Worm (Caenorhabditis elegans): ENCODE measurements around the gene irg-6.
"Not testable (repeated sequence)": the region's sequence is repeated elsewhere in the genome, so short reads cannot be mapped to it uniquely, and the experiment has no call there.

The irg-6 gene

DNA sequence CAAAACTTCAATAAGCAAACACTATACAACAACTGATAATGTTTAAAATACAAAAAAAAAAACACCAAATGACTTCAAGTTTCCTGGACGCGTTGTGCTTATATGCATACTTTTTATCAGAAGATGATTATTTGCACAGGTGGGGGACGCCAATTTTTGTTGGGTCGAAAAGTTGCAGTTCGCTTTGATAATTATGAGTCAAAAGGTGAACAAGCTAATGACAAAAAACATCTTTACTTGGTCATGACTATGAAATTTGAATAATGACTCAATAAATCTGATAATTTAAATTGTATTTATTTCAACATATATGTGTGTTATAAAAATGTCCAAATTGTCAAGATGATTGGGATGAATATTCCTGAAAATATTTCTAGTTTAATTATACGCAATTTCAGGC, 31.6 kb downstream of the irg-6 start, which contains the start of gene ZK896.4:
Gene ZK896.4, minus strand, starts transcription at position 101 of the 400 bp plus-strand sequence.
- no peak for TF ChIP-seq F49E8.2 (tag; optimal IDR thresholded peaks at IDR 0.05; ENCODE audit: insufficient read depth)
- TF ChIP-seq dpff-1 (tag; optimal IDR thresholded peaks at IDR 0.05) = no peak
- TF ChIP-seq T26A5.8 (tag; optimal IDR thresholded peaks at IDR 0.05) = no peak
- no peak for TF ChIP-seq efl-1 (GFP tag; optimal IDR thresholded peaks at IDR 0.05)
- no peak for TF ChIP-seq aptf-3 (GFP tag; IDR thresholded peaks at IDR 0.05)
- TF ChIP-seq F57A8.1 (GFP tag; optimal IDR thresholded peaks at IDR 0.05) = no peak
- no peak for TF ChIP-seq Y95B8A.8 (GFP tag; IDR thresholded peaks at IDR 0.05)
- TF ChIP-seq nfya-2 (GFP tag; IDR thresholded peaks at IDR 0.05) = no peak
- TF ChIP-seq mes-4 (tag; optimal IDR thresholded peaks at IDR 0.05) = no peak
- no peak for TF ChIP-seq nhr-120 (GFP tag; IDR thresholded peaks at IDR 0.05)
- TF ChIP-seq ztf-22 (GFP tag; optimal IDR thresholded peaks at IDR 0.05) = no peak
- no peak for TF ChIP-seq chd-7 (tag; optimal IDR thresholded peaks at IDR 0.05)
- TF ChIP-seq F52B5.7 (tag; optimal IDR thresholded peaks at IDR 0.05) = no peak
- no peak for TF ChIP-seq nfya-1 (tag; optimal IDR thresholded peaks at IDR 0.05; ENCODE audit: borderline replicate concordance, insufficient read depth)
- no peak for TF ChIP-seq him-1 (tag; optimal IDR thresholded peaks at IDR 0.05)
- no peak for TF ChIP-seq F55B11.4 (tag; optimal IDR thresholded peaks at IDR 0.05; ENCODE audit: borderline replicate concordance, insufficient read depth)

DNA sequence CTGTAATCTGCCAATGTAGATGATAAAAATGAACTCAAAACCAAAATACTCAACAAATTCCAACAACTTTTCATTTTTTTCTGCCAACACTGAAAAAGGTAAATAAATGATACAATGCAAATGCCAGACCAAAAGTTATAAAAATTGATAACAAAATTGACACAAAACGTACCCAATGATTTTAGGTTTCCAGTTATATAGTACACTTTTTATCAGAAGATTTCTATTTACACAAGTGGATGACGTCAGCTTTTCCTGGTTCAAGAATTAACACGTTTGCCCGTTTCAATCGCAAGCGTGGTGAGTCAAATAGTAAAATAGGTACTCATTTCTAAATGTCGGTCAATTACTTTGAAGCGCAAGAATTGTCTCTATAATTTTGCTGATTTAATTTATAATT, 35.2 kb downstream of the irg-6 start, which contains the start of gene ZK896.5:
Gene ZK896.5, minus strand, starts transcription at position 89 of the 400 bp plus-strand sequence.
- no peak for TF ChIP-seq lin-26 (GFP tag; IDR thresholded peaks at IDR 0.05)
- peak; percentile 42 for TF ChIP-seq nhr-80 (tag; optimal IDR thresholded peaks at IDR 0.05)

DNA sequence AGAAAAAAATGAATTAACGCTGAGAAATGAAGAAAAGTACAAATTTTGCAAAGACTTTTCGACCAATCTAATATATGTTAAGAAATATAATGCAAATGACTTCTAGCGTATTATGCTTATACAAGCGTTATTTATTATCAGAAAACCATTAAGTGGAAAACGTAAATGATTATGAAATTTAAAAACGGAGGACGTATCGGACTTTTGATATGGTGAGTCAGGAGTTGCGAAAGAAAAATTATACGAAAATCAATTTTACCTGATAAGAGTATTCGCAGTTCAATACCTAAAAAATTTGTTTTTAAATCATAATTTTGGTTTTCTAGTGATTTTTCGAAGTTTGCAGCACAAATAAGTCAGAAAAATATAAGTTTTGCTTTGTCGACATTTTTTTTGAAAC, 38.2 kb downstream of the irg-6 start:
- TF ChIP-seq F39B2.1 (GFP tag; IDR thresholded peaks at IDR 0.05) = no peak
- TF ChIP-seq chd-7 (tag; optimal IDR thresholded peaks at IDR 0.05) = no peak
- TF ChIP-seq nhr-80 (tag; optimal IDR thresholded peaks at IDR 0.05) = peak; percentile 52
- no peak for TF ChIP-seq C06A6.2 (GFP tag; conservative IDR thresholded peaks at IDR 0.05)
- TF ChIP-seq lin-40 (tag; optimal IDR thresholded peaks at IDR 0.05) = no peak

DNA sequence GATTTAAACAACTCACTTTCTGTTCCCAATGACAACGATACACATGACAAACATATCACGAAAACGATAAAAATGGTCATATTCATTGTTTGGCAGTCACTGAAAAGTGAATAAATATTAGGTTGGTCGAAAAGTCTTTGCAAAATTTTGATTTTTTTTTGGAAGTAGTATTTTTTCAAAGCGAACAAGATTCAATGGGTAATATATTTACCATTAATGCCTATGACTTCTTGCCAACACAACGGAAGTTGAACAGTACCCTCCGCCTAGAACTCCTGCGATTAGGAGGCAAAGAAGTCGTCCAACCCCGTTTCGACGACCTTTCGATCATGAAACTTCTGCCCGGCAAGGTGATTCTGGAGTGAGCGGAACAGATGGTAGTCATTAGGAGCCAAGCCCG, 39.5 kb downstream of the irg-6 start, which contains the start of gene ZK896.1:
Gene ZK896.1, minus strand, starts transcription at position 101 of the 400 bp plus-strand sequence.
- TF ChIP-seq aptf-3 (GFP tag; IDR thresholded peaks at IDR 0.05); die-1 (tag; optimal IDR thresholded peaks at IDR 0.05); tbx-9 (tag; optimal IDR thresholded peaks at IDR 0.05; ENCODE audit: borderline replicate concordance): not testable (repeated sequence)

DNA sequence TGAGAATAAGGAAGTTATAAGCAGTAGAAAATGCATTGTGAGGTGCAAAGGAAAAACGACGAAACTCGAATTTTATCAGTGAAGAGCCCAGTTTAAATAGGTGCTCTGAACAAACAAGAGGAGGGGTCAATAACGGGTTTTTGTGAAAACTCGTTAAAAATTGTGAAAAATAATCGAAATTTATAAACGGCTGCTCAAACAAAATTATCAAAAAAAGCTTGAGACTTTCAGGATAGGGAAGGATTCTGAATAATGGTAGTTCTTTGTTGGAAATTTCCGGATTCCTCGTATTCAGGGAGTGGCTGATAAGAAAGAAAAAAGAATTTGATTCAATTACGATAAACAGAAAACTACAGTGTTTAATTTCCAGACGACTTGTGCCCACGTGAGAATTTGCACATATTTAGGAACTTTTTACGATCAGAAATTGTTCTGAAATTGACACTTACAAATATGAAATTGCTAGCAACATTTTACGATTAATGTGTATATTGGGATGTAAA, 43.3 kb downstream of the irg-6 start, which contains the start of gene clec-187:
Gene clec-187, minus strand, starts transcription at position 51 of the 503 bp plus-strand sequence.
- no peak for TF ChIP-seq lir-1 (GFP tag; conservative IDR thresholded peaks at IDR 0.05)
- TF ChIP-seq unc-130 (GFP tag; optimal IDR thresholded peaks at IDR 0.05) = no peak
- no peak for TF ChIP-seq ceh-27 (GFP tag; optimal IDR thresholded peaks at IDR 0.05)
- TF ChIP-seq him-1 (tag; optimal IDR thresholded peaks at IDR 0.05) = no peak
- no peak for TF ChIP-seq lin-35 (GFP tag; optimal IDR thresholded peaks at IDR 0.05)
- no peak for TF ChIP-seq C06A6.2 (GFP tag; conservative IDR thresholded peaks at IDR 0.05)
- no peak for TF ChIP-seq Y56A3A.18 (GFP tag; IDR thresholded peaks at IDR 0.05)
- no peak for TF ChIP-seq nhr-80 (tag; optimal IDR thresholded peaks at IDR 0.05)
- no peak for TF ChIP-seq snpc-3.4 (tag; optimal IDR thresholded peaks at IDR 0.05)
- TF ChIP-seq somi-1 (GFP tag; optimal IDR thresholded peaks at IDR 0.05) = no peak
- TF ChIP-seq snpc-4 (GFP tag; optimal IDR thresholded peaks at IDR 0.05) = no peak
- TF ChIP-seq snpc-4 (tag; optimal IDR thresholded peaks at IDR 0.05) = no peak
- TF ChIP-seq tlf-1 (GFP tag; optimal IDR thresholded peaks at IDR 0.05) = no peak
- no peak for TF ChIP-seq ama-1 (optimal IDR thresholded peaks at IDR 0.05)
- TF ChIP-seq ama-1 (GFP tag; optimal IDR thresholded peaks at IDR 0.05) = no peak
- no peak for TF ChIP-seq dpl-1 (GFP tag; optimal IDR thresholded peaks at IDR 0.05)
- no peak for TF ChIP-seq F22D6.2 (tag; optimal IDR thresholded peaks at IDR 0.05)
- TF ChIP-seq dox-1 (GFP tag; IDR thresholded peaks at IDR 0.05) = no peak
- no peak for TF ChIP-seq ztf-22 (GFP tag; optimal IDR thresholded peaks at IDR 0.05)
- no peak for TF ChIP-seq athp-1 (tag; optimal IDR thresholded peaks at IDR 0.05)
- no peak for TF ChIP-seq cebp-1 (GFP tag; IDR thresholded peaks at IDR 0.05)
- TF ChIP-seq cebp-1 (tag; optimal IDR thresholded peaks at IDR 0.05) = no peak
- no peak for TF ChIP-seq mxl-1 (tag; optimal IDR thresholded peaks at IDR 0.05)

Data from whole organism, young adult.